Fruit fly (Drosophila melanogaster) whole organism, embryonic: ENCODE results near the gene CG9297.

Experiments used
- BEAF-32 ChIP-seq: fragments of 200-800 bp; sonication (Bioruptor generic); optimal IDR thresholded peaks from 3 replicates; lab custom pipeline; 2017; ENCODE audit warnings: missing biosample characterization, missing genetic modification characterization, mild to moderate bottlenecking, moderate library complexity, missing genetic modification reagents
- CG10654 ChIP-seq: fragments of 200-800 bp; sonication (Bioruptor generic); optimal IDR thresholded peaks from 2 replicates; lab custom pipeline; 2016; ENCODE audit warnings: missing biosample characterization, missing genetic modification characterization
- CG12299 ChIP-seq: fragments of 200-800 bp; sonication (Bioruptor generic); optimal IDR thresholded peaks from 2 replicates; lab custom pipeline; 2018; ENCODE audit warnings: missing biosample characterization, mild to moderate bottlenecking, missing genetic modification characterization
- CG12391 ChIP-seq: fragments of 200-800 bp; sonication (Bioruptor generic); optimal IDR thresholded peaks from 3 replicates; lab custom pipeline; 2018; ENCODE audit warnings: missing biosample characterization, mild to moderate bottlenecking, missing genetic modification characterization, moderate library complexity
- CG1602 ChIP-seq: fragments of 200-800 bp; sonication (Bioruptor generic); optimal IDR thresholded peaks from 3 replicates; lab custom pipeline; 2016; ENCODE audit warnings: missing biosample characterization, missing genetic modification characterization
- CG16813 ChIP-seq: fragments of 200-800 bp; sonication (Bioruptor generic); IDR thresholded peaks from 3 replicates; pipeline ENCODE4 v1.3.6; 2022; ENCODE audit warnings: missing biosample characterization, missing genetic modification characterization; ENCODE audit not compliant: partially characterized antibody
- CG30020 ChIP-seq: fragments of 200-800 bp; optimal IDR thresholded peaks from 2 replicates; lab custom pipeline; 2019; ENCODE audit warnings: missing biosample characterization, mild to moderate bottlenecking, missing genetic modification characterization, moderate library complexity
- CG3281 ChIP-seq: fragments of 200-800 bp; sonication (Bioruptor generic); optimal IDR thresholded peaks from 3 replicates; lab custom pipeline; 2017; ENCODE audit warnings: missing biosample characterization, mild to moderate bottlenecking, missing genetic modification characterization
- CG3726 ChIP-seq: fragments of 200-800 bp; sonication (Bioruptor generic); IDR thresholded peaks from 3 replicates; pipeline ENCODE4, ENCODE4 v1.3.6; 2022; ENCODE audit warnings: missing biosample characterization, missing genetic modification characterization
- CG5180 ChIP-seq: fragments of 200-800 bp; sonication (Bioruptor generic); optimal IDR thresholded peaks from 3 replicates; lab custom pipeline; 2017; ENCODE audit warnings: missing biosample characterization, missing genetic modification characterization, mild to moderate bottlenecking, moderate library complexity, missing genetic modification reagents
- CG5953 ChIP-seq: fragments of 200-800 bp; sonication (Bioruptor generic); IDR thresholded peaks from 2 replicates; pipeline ENCODE4 v1.3.6; 2022; ENCODE audit warnings: missing biosample characterization, missing genetic modification characterization
- CG6175 ChIP-seq: fragments of 200-800 bp; sonication (Bioruptor generic); IDR thresholded peaks from 3 replicates; pipeline ENCODE4 v1.3.6; 2022; ENCODE audit warnings: missing biosample characterization, missing genetic modification characterization
- CG6683 ChIP-seq: fragments of 200-800 bp; sonication (Bioruptor generic); optimal IDR thresholded peaks from 2 replicates; lab custom pipeline; 2017; ENCODE audit warnings: missing biosample characterization, mild to moderate bottlenecking, missing genetic modification characterization, missing genetic modification reagents
- CG7556 ChIP-seq: fragments of 200-800 bp; sonication (Bioruptor generic); optimal IDR thresholded peaks from 2 replicates; lab custom pipeline; 2017; ENCODE audit warnings: missing biosample characterization, mild to moderate bottlenecking, missing genetic modification characterization
- CG8388 ChIP-seq: fragments of 200-800 bp; sonication (Bioruptor generic); optimal IDR thresholded peaks from 2 replicates; lab custom pipeline; 2019; ENCODE audit warnings: missing biosample characterization, mild to moderate bottlenecking, missing genetic modification characterization, moderate library complexity
- CG8478 ChIP-seq: fragments of >200 bp; optimal IDR thresholded peaks from 2 replicates; lab custom pipeline; 2018
- CG8924 ChIP-seq: fragments of 200-800 bp; optimal IDR thresholded peaks from 3 replicates; lab custom pipeline; 2019; ENCODE audit warnings: missing biosample characterization, mild to moderate bottlenecking, missing genetic modification characterization, moderate library complexity
- CG8944 ChIP-seq: fragments of 200-800 bp; sonication (Bioruptor generic); optimal IDR thresholded peaks from 3 replicates; lab custom pipeline; 2016; ENCODE audit warnings: missing biosample characterization, missing genetic modification characterization
- CoRest ChIP-seq: fragments of 200-800 bp; sonication (Bioruptor generic); optimal IDR thresholded peaks from 3 replicates; lab custom pipeline; 2018; ENCODE audit warnings: missing biosample characterization, mild to moderate bottlenecking, missing genetic modification characterization, moderate library complexity
- D19B ChIP-seq: fragments of 200-800 bp; sonication (Bioruptor generic); optimal IDR thresholded peaks from 2 replicates; lab custom pipeline; 2017; ENCODE audit warnings: missing biosample characterization, mild to moderate bottlenecking, missing genetic modification characterization
- Deaf1 ChIP-seq: fragments of 200-800 bp; optimal IDR thresholded peaks from 3 replicates; lab custom pipeline; 2019; ENCODE audit warnings: missing biosample characterization, mild to moderate bottlenecking, missing genetic modification characterization, moderate library complexity
- E2f1 ChIP-seq: fragments of 200-800 bp; sonication (Bioruptor generic); IDR thresholded peaks from 2 replicates; pipeline ENCODE4 v1.3.6; 2022; ENCODE audit warnings: missing biosample characterization, missing genetic modification characterization
- Elba2 ChIP-seq: fragments of 200-800 bp; sonication (Bioruptor generic); optimal IDR thresholded peaks from 3 replicates; lab custom pipeline; 2016; ENCODE audit warnings: missing biosample characterization, missing genetic modification characterization
- Hmr ChIP-seq: fragments of 200-800 bp; sonication (Bioruptor generic); optimal IDR thresholded peaks from 3 replicates; lab custom pipeline; 2017; ENCODE audit warnings: mild to moderate bottlenecking, missing biosample characterization, missing genetic modification reagents, missing genetic modification characterization
- Hmx ChIP-seq: fragments of 200-800 bp; sonication (Bioruptor generic); optimal IDR thresholded peaks from 2 replicates; lab custom pipeline; 2016; ENCODE audit warnings: missing biosample characterization, missing genetic modification characterization
- Mad ChIP-seq: fragments of 200-800 bp; sonication (Bioruptor generic); optimal IDR thresholded peaks from 2 replicates; lab custom pipeline; 2016; ENCODE audit warnings: missing biosample characterization, missing genetic modification characterization
- Mrtf ChIP-seq: fragments of 200-800 bp; sonication (Bioruptor generic); IDR thresholded peaks from 3 replicates; pipeline ENCODE4 v1.3.6; 2022; ENCODE audit warnings: missing biosample characterization, missing genetic modification characterization
- NC2α ChIP-seq: fragments of 200-800 bp; sonication (Bioruptor generic); optimal IDR thresholded peaks from 2 replicates; lab custom pipeline; 2016; ENCODE audit warnings: missing biosample characterization, missing genetic modification characterization
- NFAT ChIP-seq: fragments of 200-800 bp; sonication (Bioruptor generic); IDR thresholded peaks from 2 replicates; pipeline ENCODE4 v1.3.6; 2022; ENCODE audit warnings: missing biosample characterization, missing genetic modification characterization
- ab ChIP-seq: fragments of 200-800 bp; sonication (Bioruptor generic); optimal IDR thresholded peaks from 2 replicates; lab custom pipeline; 2016; ENCODE audit warnings: missing biosample characterization, missing genetic modification characterization
- ara ChIP-seq: fragments of 200-800 bp; sonication (Bioruptor generic); IDR thresholded peaks from 2 replicates; pipeline ENCODE4 v1.3.6; 2022; ENCODE audit warnings: missing biosample characterization, missing genetic modification characterization
- crol ChIP-seq: fragments of 200-800 bp; sonication (Bioruptor generic); IDR thresholded peaks from 2 replicates; pipeline ENCODE4 v1.3.6; 2022; ENCODE audit warnings: missing biosample characterization, missing genetic modification characterization
- cwo ChIP-seq: fragments of 200-800 bp; sonication (Bioruptor generic); optimal IDR thresholded peaks from 3 replicates; lab custom pipeline; 2017; ENCODE audit warnings: missing biosample characterization, missing genetic modification characterization, mild to moderate bottlenecking, moderate library complexity, missing genetic modification reagents
- en ChIP-seq: fragments of 200-800 bp; sonication (Bioruptor generic); optimal IDR thresholded peaks from 2 replicates; lab custom pipeline; 2016; ENCODE audit warnings: missing biosample characterization, missing genetic modification characterization
- ewg ChIP-seq: fragments of 200-800 bp; sonication (Bioruptor generic); optimal IDR thresholded peaks from 3 replicates; lab custom pipeline; 2017; ENCODE audit warnings: mild to moderate bottlenecking, missing biosample characterization, missing genetic modification reagents, missing genetic modification characterization
- ftz-f1 ChIP-seq: fragments of 200-800 bp; sonication (Bioruptor generic); optimal IDR thresholded peaks from 2 replicates; lab custom pipeline; 2016; ENCODE audit warnings: missing biosample characterization, missing genetic modification characterization
- grn ChIP-seq: fragments of 200-800 bp; sonication (Bioruptor generic); optimal IDR thresholded peaks from 3 replicates; lab custom pipeline; 2017; ENCODE audit warnings: missing biosample characterization, missing genetic modification characterization
- gsb-n ChIP-seq: fragments of 200-800 bp; sonication (Bioruptor generic); optimal IDR thresholded peaks from 3 replicates; lab custom pipeline; 2018; ENCODE audit warnings: missing biosample characterization, mild to moderate bottlenecking, missing genetic modification characterization
- hbn ChIP-seq: fragments of 200-800 bp; sonication (Bioruptor generic); IDR thresholded peaks from 2 replicates; pipeline ENCODE4 v1.3.6; 2022; ENCODE audit warnings: missing biosample characterization, missing genetic modification characterization; ENCODE audit not compliant: partially characterized antibody
- kni ChIP-seq: fragments of 200-800 bp; sonication (Bioruptor generic); optimal IDR thresholded peaks from 3 replicates; lab custom pipeline; 2017; ENCODE audit warnings: mild to moderate bottlenecking, missing biosample characterization, missing genetic modification reagents, missing genetic modification characterization
- luna ChIP-seq: fragments of 200-800 bp; sonication (Bioruptor generic); optimal IDR thresholded peaks from 2 replicates; lab custom pipeline; 2016; ENCODE audit warnings: missing biosample characterization, missing genetic modification characterization
- mld ChIP-seq: fragments of 200-800 bp; sonication (Bioruptor generic); IDR thresholded peaks from 3 replicates; pipeline ENCODE4 v1.3.6; 2022; ENCODE audit warnings: missing biosample characterization, missing genetic modification characterization; ENCODE audit not compliant: partially characterized antibody
- pnt ChIP-seq: fragments of 200-800 bp; sonication (Bioruptor generic); optimal IDR thresholded peaks from 3 replicates; lab custom pipeline; 2016; ENCODE audit warnings: missing biosample characterization, missing genetic modification characterization
- salm ChIP-seq: fragments of 200-800 bp; sonication (Bioruptor generic); optimal IDR thresholded peaks from 2 replicates; lab custom pipeline; 2018; ENCODE audit warnings: missing biosample characterization, mild to moderate bottlenecking, missing genetic modification characterization
- so ChIP-seq: fragments of 200-800 bp; sonication (Bioruptor generic); IDR thresholded peaks from 3 replicates; pipeline ENCODE4 v1.3.6; 2022; ENCODE audit warnings: missing biosample characterization, missing genetic modification characterization
- tgo ChIP-seq: fragments of 200-800 bp; sonication (Bioruptor generic); IDR thresholded peaks from 3 replicates; pipeline ENCODE4 v1.3.6; 2022; ENCODE audit warnings: missing biosample characterization, missing genetic modification characterization
- unc-4 ChIP-seq: fragments of 200-800 bp; sonication (Bioruptor generic); IDR thresholded peaks from 2 replicates; pipeline ENCODE4 v1.3.6; 2022; ENCODE audit warnings: missing biosample characterization, missing genetic modification characterization; ENCODE audit not compliant: partially characterized antibody
- vnd ChIP-seq: fragments of 200-800 bp; sonication (Bioruptor generic); IDR thresholded peaks from 3 replicates; pipeline ENCODE4 v1.3.6; 2022; ENCODE audit warnings: missing biosample characterization, missing genetic modification characterization; ENCODE audit not compliant: partially characterized antibody
- zen2 ChIP-seq: fragments of 200-800 bp; sonication (Bioruptor generic); IDR thresholded peaks from 3 replicates; pipeline ENCODE4 v1.3.6; 2022; ENCODE audit warnings: missing biosample characterization, missing genetic modification characterization; ENCODE audit not compliant: partially characterized antibody

Gene CG9297

dm6 chr3R:13817480-13818305 is 46.4 kb downstream of the CG9297 start (continued):
- peak; percentile 31 for TF ChIP-seq salm (tag; lab: Kevin White, UChicago)
- TF ChIP-seq CG10654 (GFP tag; lab: Kevin White, UChicago) = peak; percentile 54
- TF ChIP-seq NFAT (GFP tag; lab: Robert Waterston, UW) = no peak
- TF ChIP-seq tgo (GFP tag; lab: Robert Waterston, UW) = peak; percentile 65; the same call in 2 of the 3 replicates
- peak; percentile 29 for TF ChIP-seq CG1602 (GFP tag; lab: Kevin White, UChicago)
- peak; percentile 63 for TF ChIP-seq ewg (GFP tag; lab: Kevin White, UChicago)
- TF ChIP-seq Mrtf (GFP tag; lab: Robert Waterston, UW) = 0 out of 3 replicates have a peak, but pooled peaks have one; percentile 22
- TF ChIP-seq CG7556 (GFP tag; lab: Kevin White, UChicago) = peak; percentile 73
- no peak for TF ChIP-seq crol
- TF ChIP-seq CG3726 = peak; percentile 48; the same call in 1 of the 3 replicates
- no peak for TF ChIP-seq vnd
- TF ChIP-seq pnt (GFP tag; lab: Kevin White, UChicago) = peak; percentile 56
- TF ChIP-seq CG3281 (GFP tag; lab: Kevin White, UChicago) = no peak
- TF ChIP-seq luna (GFP tag; lab: Kevin White, UChicago) = no peak
- no peak for TF ChIP-seq CG6683
- TF ChIP-seq CG5180 (GFP tag; lab: Kevin White, UChicago) = peak; percentile 43
- no peak for TF ChIP-seq Hmx (GFP tag; lab: Kevin White, UChicago)
- peak; percentile 22 for TF ChIP-seq cwo (GFP tag; lab: Kevin White, UChicago)
- TF ChIP-seq zen2 (GFP tag; lab: Robert Waterston, UW) = no peak
- peak; percentile 40 for TF ChIP-seq CG30020 (tag; lab: Kevin White, UChicago)
- TF ChIP-seq CG6175 = no peak
- TF ChIP-seq CG8944 (GFP tag; lab: Kevin White, UChicago) = peak; percentile 32
- no peak for TF ChIP-seq CG12299 (tag; lab: Kevin White, UChicago)
- TF ChIP-seq D19B = no peak
- peak; percentile 81 for TF ChIP-seq CoRest (tag; lab: Kevin White, UChicago)
- no peak for TF ChIP-seq Mad
- peak; percentile 60 for TF ChIP-seq gsb-n
- no peak for TF ChIP-seq CG8478
- TF ChIP-seq grn (GFP tag; lab: Kevin White, UChicago) = no peak
- TF ChIP-seq Elba2 (GFP tag; lab: Kevin White, UChicago) = no peak
- TF ChIP-seq ftz-f1 (GFP tag; lab: Kevin White, UChicago) = no peak
- TF ChIP-seq ara (GFP tag; lab: Robert Waterston, UW) = peak; percentile 27; the same call in 1 of the 2 replicates
- TF ChIP-seq mld (GFP tag; lab: Robert Waterston, UW) = no peak
- TF ChIP-seq so = 0 out of 3 replicates have a peak, but pooled peaks have one; percentile 9
- no peak for TF ChIP-seq ab (GFP tag; lab: Kevin White, UChicago)
- no peak for TF ChIP-seq hbn (GFP tag; lab: Robert Waterston, UW)
- no peak for TF ChIP-seq Deaf1 (tag; lab: Kevin White, UChicago)
- peak; percentile 70 for TF ChIP-seq CG12391 (tag; lab: Kevin White, UChicago)
- TF ChIP-seq BEAF-32 = no peak
- TF ChIP-seq CG16813 (GFP tag; lab: Robert Waterston, UW) = no peak
- TF ChIP-seq en (GFP tag; lab: Kevin White, UChicago) = no peak
- TF ChIP-seq CG8388 (GFP tag; lab: Kevin White, UChicago) = peak; percentile 81
- no peak for TF ChIP-seq NC2α (GFP tag; lab: Kevin White, UChicago)
- TF ChIP-seq CG8924 (tag; lab: Kevin White, UChicago) = peak; percentile 75
- peak; percentile 96 for TF ChIP-seq kni
- TF ChIP-seq Hmr = no peak
- TF ChIP-seq E2f1 (GFP tag; lab: Robert Waterston, UW) = 0 out of 2 replicates have a peak, but pooled peaks have one; percentile 14
- no peak for TF ChIP-seq unc-4 (GFP tag; lab: Robert Waterston, UW)
- TF ChIP-seq CG5953 = peak; percentile 41
